Worm (Caenorhabditis elegans) whole organism, L4/young adult: Measurements from ENCODE around the gene cest-33.

ENCODE experiments used
- W03F9.2 ChIP-seq: fragments of 150-350 bp; optimal IDR thresholded peaks from 2 replicates; lab custom pipeline; 2014; ENCODE audit warnings: missing biosample characterization, missing genetic modification characterization
- dao-5 ChIP-seq: sonication (generic microtip); optimal IDR thresholded peaks from 2 replicates; lab custom pipeline; 2016; ENCODE audit warnings: missing genotype, missing genetic modification characterization, moderate library complexity, missing compliant biosample characterization
- him-1 ChIP-seq: sonication (generic microtip); optimal IDR thresholded peaks from 2 replicates; lab custom pipeline; 2016; ENCODE audit warnings: missing genotype, missing genetic modification reagents, missing genetic modification characterization, missing compliant biosample characterization

Gene cest-33

ce11 chrV:6365597-6365996, at the start of gene cest-33:
TSS of gene cest-33 (minus strand) at chrV:6365671.
- no peak for TF ChIP-seq him-1 (tag; lab: Kevin White, UChicago)
- TF ChIP-seq W03F9.2 (tag; lab: Kevin White, UChicago), result no peak

DNA sequence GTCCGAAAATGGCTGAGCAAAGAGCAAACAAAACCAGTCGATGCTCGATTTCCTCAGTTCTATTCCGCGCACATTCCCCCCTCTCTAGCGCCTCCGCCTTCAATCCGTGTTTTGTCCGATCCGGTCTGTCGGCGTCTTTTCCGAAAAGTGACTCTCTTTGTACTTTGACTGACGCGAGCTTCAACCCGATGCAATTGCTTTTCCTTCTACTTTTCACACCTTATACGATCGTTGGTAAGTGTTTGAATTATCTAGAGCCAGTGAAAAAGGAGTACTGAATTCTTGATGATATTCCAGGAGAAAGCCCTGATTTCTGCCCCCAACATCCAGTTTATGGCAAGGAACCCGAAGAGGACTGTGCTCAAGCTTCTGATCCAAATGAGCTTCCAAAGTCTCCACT, 49.5 kb upstream of the cest-33 start, which contains the start of gene cht-6:
Gene cht-6, plus strand, starts transcription at position 9 of the 400 bp plus-strand sequence.
- TF ChIP-seq W03F9.2 (tag; lab: Kevin White, UChicago), result no peak
- no peak for TF ChIP-seq dao-5 (tag; lab: Kevin White, UChicago)
- no peak for TF ChIP-seq him-1 (tag; lab: Kevin White, UChicago)

DNA sequence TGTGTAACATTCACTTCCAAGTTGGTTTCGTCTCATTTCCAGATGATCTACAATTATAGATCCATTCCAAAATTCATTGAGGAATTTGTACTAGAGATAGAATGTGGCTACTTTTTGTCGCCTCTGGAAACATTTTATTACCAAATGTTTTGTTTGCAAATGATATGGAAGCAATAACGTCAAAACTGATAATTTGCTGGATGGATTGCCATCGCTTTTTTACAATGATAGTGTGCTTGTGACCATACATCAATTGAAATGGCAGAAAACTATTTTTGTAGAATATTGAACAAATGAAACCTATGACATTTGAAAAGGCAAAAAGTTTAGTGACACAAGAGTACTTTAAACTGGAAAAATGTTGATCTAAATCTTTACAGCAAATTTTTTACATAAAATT, 49.0 kb upstream of the cest-33 start:
- TF ChIP-seq W03F9.2 (tag; lab: Kevin White, UChicago), result no peak
- no peak for TF ChIP-seq him-1 (tag; lab: Kevin White, UChicago)
- TF ChIP-seq dao-5 (tag; lab: Kevin White, UChicago), result no peak

ce11 chrV:6413057-6413456, 47.6 kb upstream of the cest-33 start:
- TF ChIP-seq dao-5 (tag; lab: Kevin White, UChicago) (no peak), him-1 (tag; lab: Kevin White, UChicago) (no peak), W03F9.2 (tag; lab: Kevin White, UChicago) (no peak)

ce11 chrV:6411161-6411560, 45.7 kb upstream of the cest-33 start:
- TF ChIP-seq dao-5 (tag; lab: Kevin White, UChicago), result no peak
- TF ChIP-seq him-1 (tag; lab: Kevin White, UChicago), result no peak
- TF ChIP-seq W03F9.2 (tag; lab: Kevin White, UChicago), result no peak

DNA sequence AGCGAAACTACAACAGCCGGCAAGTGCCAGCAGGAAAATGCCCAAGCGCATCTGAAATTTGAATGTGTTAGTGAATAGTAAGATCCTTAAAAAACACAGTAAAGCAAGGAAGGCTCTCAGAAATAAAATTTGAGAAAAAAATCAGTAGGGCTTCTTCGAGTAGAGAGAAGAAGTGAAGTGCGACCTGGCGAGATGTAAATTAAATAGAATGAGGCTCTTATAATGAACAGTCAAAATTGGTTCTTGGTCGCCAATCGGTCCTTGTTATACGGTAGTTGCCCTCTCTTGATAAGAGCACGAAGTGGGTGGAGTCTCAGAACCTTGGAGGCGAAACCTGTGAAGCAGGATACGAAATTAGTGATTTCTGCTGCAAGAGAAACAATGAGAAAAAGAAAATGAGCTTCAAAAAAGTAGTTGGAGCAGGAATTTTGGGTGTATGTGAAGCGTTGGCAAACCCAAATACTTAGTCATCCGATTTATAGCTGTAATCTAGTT, 43.3 kb upstream of the cest-33 start, which contains the start of gene bcf-1:
Gene bcf-1, minus strand, starts transcription at position 51 of the 495 bp plus-strand sequence.
- TF ChIP-seq W03F9.2 (tag; lab: Kevin White, UChicago) (no peak), him-1 (tag; lab: Kevin White, UChicago) (no peak), dao-5 (tag; lab: Kevin White, UChicago) (no peak)

DNA sequence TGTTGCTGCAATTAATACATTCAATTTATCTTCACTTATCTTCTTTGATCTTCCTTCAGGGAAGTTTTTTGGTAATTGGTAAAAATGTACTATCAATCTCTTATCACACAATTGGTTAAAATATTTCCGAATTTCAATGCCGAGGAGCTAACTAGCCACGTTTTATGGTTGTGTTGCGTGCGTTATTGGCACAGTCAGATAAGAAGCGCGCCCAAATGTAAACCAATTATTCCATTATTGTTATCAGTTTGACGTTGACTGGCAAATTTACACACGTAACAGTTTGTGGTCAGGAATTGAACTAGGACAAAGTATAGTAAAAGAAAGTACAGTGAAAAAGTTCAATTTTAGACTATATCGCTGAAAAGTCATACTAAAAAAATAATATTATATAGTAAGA, 42.1 kb upstream of the cest-33 start:
- TF ChIP-seq W03F9.2 (tag; lab: Kevin White, UChicago), result no peak
- TF ChIP-seq him-1 (tag; lab: Kevin White, UChicago), result no peak
- TF ChIP-seq dao-5 (tag; lab: Kevin White, UChicago), result no peak

DNA sequence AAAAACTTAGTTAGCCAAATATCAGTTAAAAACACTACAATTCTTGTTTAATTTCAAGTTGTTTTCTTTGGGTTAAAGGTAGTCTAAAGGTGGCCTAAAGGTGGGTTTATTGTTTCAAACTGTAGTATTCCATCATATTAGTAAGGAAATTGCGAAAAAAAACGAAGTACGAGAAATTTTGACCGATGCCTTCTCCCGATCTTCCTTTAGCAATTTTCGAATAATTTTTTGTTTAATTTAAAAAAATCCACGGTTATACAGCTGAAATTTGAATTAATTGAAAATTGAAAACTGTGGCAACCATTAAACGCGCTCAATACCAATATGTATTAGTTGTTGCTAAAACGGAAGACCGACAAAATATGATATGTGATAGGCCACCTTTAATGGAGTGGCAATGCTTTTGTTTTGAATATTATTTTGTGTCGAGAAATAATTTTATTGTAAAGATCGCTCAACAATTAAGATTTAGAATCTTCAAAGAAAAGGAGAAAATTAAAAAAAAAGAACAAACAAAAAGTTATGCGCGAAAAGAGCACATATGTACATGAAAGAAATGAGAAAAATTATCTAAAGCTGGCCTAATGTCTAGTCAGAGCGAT, 35.6 kb upstream of the cest-33 start:
- TF ChIP-seq him-1 (tag; lab: Kevin White, UChicago) (no peak), dao-5 (tag; lab: Kevin White, UChicago) (no peak), W03F9.2 (tag; lab: Kevin White, UChicago) (no peak)

DNA sequence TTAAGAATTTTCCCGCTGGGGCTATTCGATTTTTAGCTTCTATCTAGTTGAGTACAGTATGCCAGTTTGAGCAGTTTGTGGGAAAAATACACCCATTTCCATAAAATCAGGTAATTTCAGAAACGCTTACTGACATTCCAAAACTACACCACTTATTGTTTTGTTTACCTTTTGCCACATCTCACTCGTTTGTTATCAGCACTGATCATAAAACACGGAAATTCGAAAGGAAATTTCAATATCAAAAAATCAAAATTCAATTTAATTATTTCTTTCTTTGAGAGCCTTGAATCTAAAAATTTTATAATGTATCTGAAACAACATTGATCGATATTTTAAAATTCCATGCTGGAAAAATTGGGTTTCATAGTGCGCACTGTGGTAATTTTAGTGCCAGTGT, 35.1 kb upstream of the cest-33 start:
- TF ChIP-seq dao-5 (tag; lab: Kevin White, UChicago) (no peak), him-1 (tag; lab: Kevin White, UChicago) (no peak), W03F9.2 (tag; lab: Kevin White, UChicago) (no peak)

DNA sequence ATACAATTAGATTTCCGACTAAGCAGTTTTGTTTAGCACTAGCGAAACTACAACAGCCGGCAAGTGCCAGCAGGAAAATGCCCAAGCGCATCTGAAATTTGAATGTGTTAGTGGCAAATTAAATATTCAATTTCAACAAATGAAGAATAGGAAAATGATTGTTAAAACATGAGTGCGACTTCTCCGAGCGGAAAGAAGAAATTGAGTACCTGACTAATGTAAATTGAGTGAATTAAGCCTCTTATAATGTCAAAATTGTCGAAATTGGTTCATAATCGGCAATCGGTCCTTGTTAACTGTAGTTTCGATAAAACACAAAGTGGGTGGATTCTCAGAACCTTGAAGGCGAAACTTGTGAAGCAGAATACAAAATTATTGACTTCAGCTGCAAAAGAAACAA, 34.4 kb upstream of the cest-33 start, which contains the start of gene gfi-1:
Gene gfi-1, minus strand, starts transcription at position 101 of the 400 bp plus-strand sequence.
- TF ChIP-seq dao-5 (tag; lab: Kevin White, UChicago) (no peak), him-1 (tag; lab: Kevin White, UChicago) (no peak), W03F9.2 (tag; lab: Kevin White, UChicago) (no peak)

ce11 chrV:6398922-6399321, 33.5 kb upstream of the cest-33 start:
- no peak for TF ChIP-seq W03F9.2 (tag; lab: Kevin White, UChicago)
- TF ChIP-seq dao-5 (tag; lab: Kevin White, UChicago), result no peak
- no peak for TF ChIP-seq him-1 (tag; lab: Kevin White, UChicago)

- TF ChIP-seq him-1 (tag; lab: Kevin White, UChicago) (no peak), W03F9.2 (tag; lab: Kevin White, UChicago) (no peak), dao-5 (tag; lab: Kevin White, UChicago) (no peak)
These were observed 24.7 kb upstream of the cest-33 start, which contains the start of gene F57F4.1 for ce11 chrV:6390163-6390562. TSS of gene F57F4.1 (plus strand) at chrV:6390463.

- TF ChIP-seq dao-5 (tag; lab: Kevin White, UChicago), result no peak
- TF ChIP-seq W03F9.2 (tag; lab: Kevin White, UChicago), result no peak
- TF ChIP-seq him-1 (tag; lab: Kevin White, UChicago), result no peak
These were observed 24.2 kb upstream of the cest-33 start, which contains the start of gene F57F4.2 for ce11 chrV:6389634-6390033. TSS of gene F57F4.2 (minus strand) at chrV:6389734.
